Worm (Caenorhabditis elegans) whole organism, L4 larva: Measurements from ENCODE around the gene str-187.

Source experiments
- D1046.2 ChIP-seq: fragments of 200-800 bp; sonication (Bioruptor generic); IDR thresholded peaks from 2 replicates; pipeline ENCODE4 v1.3.6; 2022; ENCODE audit warnings: missing genetic modification characterization, missing compliant biosample characterization
- F37D6.2 ChIP-seq: sonication (generic microtip); optimal IDR thresholded peaks from 2 replicates; lab custom pipeline; 2016; ENCODE audit warnings: mild to moderate bottlenecking, missing genetic modification characterization, missing compliant biosample characterization
- F49E8.2 ChIP-seq: sonication (generic microtip); optimal IDR thresholded peaks from 2 replicates; lab custom pipeline; 2016; ENCODE audit warnings: missing compliant biosample characterization, mild to moderate bottlenecking, missing genetic modification characterization, borderline replicate concordance
- R02D3.7 ChIP-seq: fragments of 150-350 bp; sonication (generic microtip); optimal IDR thresholded peaks from 3 replicates; lab custom pipeline; 2014; ENCODE audit warnings: missing biosample characterization, missing genetic modification characterization
- T26A8.4 ChIP-seq: fragments of 200-800 bp; sonication (Bioruptor generic); IDR thresholded peaks from 2 replicates; pipeline ENCODE4 v1.3.6; 2022; ENCODE audit warnings: missing genetic modification characterization, missing compliant biosample characterization
- Y105C5A.15 ChIP-seq: fragments of 200-800 bp; sonication (Bioruptor generic); IDR thresholded peaks from 2 replicates; pipeline ENCODE4 v1.3.6; 2022; ENCODE audit warnings: missing genetic modification characterization, missing compliant biosample characterization
- aha-1 ChIP-seq: fragments of 150-350 bp; peaks from one replicate; lab custom pipeline; 2014; ENCODE audit warnings: missing biosample characterization, missing genetic modification characterization
- aly-2 ChIP-seq: sonication (generic microtip); optimal IDR thresholded peaks from 2 replicates; lab custom pipeline; 2018; ENCODE audit warnings: missing biosample characterization, missing genetic modification characterization
- arid-1 ChIP-seq: fragments of 200-800 bp; sonication (Bioruptor generic); conservative IDR thresholded peaks from 2 replicates; pipeline ENCODE4 v1.3.6; 2022; ENCODE audit warnings: missing genetic modification reagents, missing genetic modification characterization, missing compliant biosample characterization
- attf-4 ChIP-seq: sonication (generic microtip); optimal IDR thresholded peaks from 3 replicates; lab custom pipeline; 2017; ENCODE audit warnings: missing biosample characterization, missing genetic modification characterization
- ceh-28 ChIP-seq: fragments of 150-350 bp; optimal IDR thresholded peaks from 2 replicates; lab custom pipeline; 2014; ENCODE audit warnings: missing biosample characterization, missing genetic modification reagents, missing genetic modification characterization
- ceh-62 ChIP-seq: sonication (generic microtip); optimal IDR thresholded peaks from 2 replicates; lab custom pipeline; 2017; ENCODE audit warnings: missing biosample characterization, missing genetic modification characterization
- ceh-82 ChIP-seq: sonication (generic microtip); optimal IDR thresholded peaks from 2 replicates; lab custom pipeline; 2017; ENCODE audit warnings: missing biosample characterization, missing genetic modification characterization
- daf-12 ChIP-seq: fragments of 150-350 bp; optimal IDR thresholded peaks from 2 replicates; lab custom pipeline; 2014; ENCODE audit warnings: missing biosample characterization, missing genetic modification reagents, missing genetic modification characterization
- daf-16 ChIP-seq, 3 experiments: sonication (generic microtip); optimal IDR thresholded peaks; 2 replicates each; lab custom pipeline; 2016 to 2017; ENCODE audit warnings: missing genetic modification characterization in 3 of 3, missing genetic modification reagents in 3 of 3, mild to moderate bottlenecking in 2 of 3, missing compliant biosample characterization in 2 of 3, missing biosample characterization in 1 of 3, moderate library complexity in 1 of 3
- daf-8 ChIP-seq: fragments of 200-800 bp; sonication (Bioruptor generic); IDR thresholded peaks from 2 replicates; pipeline ENCODE4 v1.3.6; 2022; ENCODE audit warnings: missing genetic modification characterization, missing compliant biosample characterization
- dmd-8 ChIP-seq: fragments of 200-800 bp; sonication (Bioruptor generic); IDR thresholded peaks from 2 replicates; pipeline ENCODE4 v1.3.6; 2022; ENCODE audit warnings: missing genetic modification characterization, missing compliant biosample characterization
- dpl-1 ChIP-seq: fragments of 150-350 bp; optimal IDR thresholded peaks from 2 replicates; lab custom pipeline; 2014; ENCODE audit warnings: missing biosample characterization, missing genetic modification reagents, missing genetic modification characterization
- egl-27 ChIP-seq: sonication (generic microtip); optimal IDR thresholded peaks from 3 replicates; lab custom pipeline; 2017; ENCODE audit warnings: missing biosample characterization, missing genetic modification reagents, missing genetic modification characterization
- fkh-10 ChIP-seq: fragments of 150-350 bp; optimal IDR thresholded peaks from 2 replicates; lab custom pipeline; 2014; ENCODE audit warnings: missing biosample characterization, missing genetic modification reagents, missing genetic modification characterization
- fos-1 ChIP-seq: fragments of 150-350 bp; optimal IDR thresholded peaks from 2 replicates; lab custom pipeline; 2014; ENCODE audit warnings: missing biosample characterization, missing genetic modification characterization
- lim-7 ChIP-seq: fragments of 200-800 bp; sonication (Bioruptor generic); IDR thresholded peaks from 2 replicates; pipeline ENCODE4 v1.3.6; 2022; ENCODE audit warnings: missing genetic modification characterization, missing compliant biosample characterization
- lin-1 ChIP-seq: fragments of 200-800 bp; sonication (Bioruptor generic); IDR thresholded peaks from 2 replicates; pipeline ENCODE4 v1.3.6; 2022; ENCODE audit warnings: missing genetic modification reagents, missing genetic modification characterization, missing compliant biosample characterization
- lin-13 ChIP-seq: fragments of 150-350 bp; optimal IDR thresholded peaks from 2 replicates; lab custom pipeline; 2014; ENCODE audit warnings: missing biosample characterization, missing genetic modification reagents, missing genetic modification characterization
- lin-29 ChIP-seq: fragments of 200-800 bp; sonication (Bioruptor generic); IDR thresholded peaks from 2 replicates; pipeline ENCODE4 v1.3.6; 2022; ENCODE audit warnings: missing genetic modification reagents, missing genetic modification characterization, missing compliant biosample characterization
- lin-38 ChIP-seq: fragments of 200-800 bp; sonication (Bioruptor generic); IDR thresholded peaks from 2 replicates; pipeline ENCODE4 v1.3.6; 2022; ENCODE audit warnings: missing genetic modification reagents, missing genetic modification characterization, missing compliant biosample characterization
- madf-5 ChIP-seq, 2 experiments: fragments of 200-800 bp; sonication (Bioruptor generic); IDR thresholded peaks; 2 replicates each; pipeline ENCODE4 v1.3.6; 2022; ENCODE audit warnings: missing compliant biosample characterization in 2 of 2, missing genetic modification characterization in 2 of 2
- madf-9 ChIP-seq: fragments of 200-800 bp; sonication (Bioruptor generic); conservative IDR thresholded peaks from 2 replicates; pipeline ENCODE4 v1.3.6; 2022; ENCODE audit warnings: missing genetic modification reagents, missing genetic modification characterization, missing compliant biosample characterization
- mdl-1 ChIP-seq, 2 experiments: fragments of 150-350 bp in 1 of 2; sonication (generic microtip) in 1 of 2; optimal IDR thresholded peaks; 2 replicates each; lab custom pipeline; 2014 to 2017; ENCODE audit warnings: missing biosample characterization in 2 of 2, missing genetic modification characterization in 2 of 2
- mxl-2 ChIP-seq: fragments of 200-800 bp; sonication (Bioruptor generic); conservative IDR thresholded peaks from 2 replicates; pipeline ENCODE4 v1.3.6; 2022; ENCODE audit warnings: missing genetic modification reagents, missing genetic modification characterization, missing compliant biosample characterization
- mxl-3 ChIP-seq: fragments of 200-800 bp; sonication (Bioruptor generic); optimal IDR thresholded peaks from 2 replicates; lab custom pipeline; 2018; ENCODE audit warnings: mild to moderate bottlenecking, missing genetic modification characterization, missing compliant biosample characterization
- nhr-102 ChIP-seq: sonication (generic microtip); optimal IDR thresholded peaks from 2 replicates; lab custom pipeline; 2016; ENCODE audit warnings: mild to moderate bottlenecking, missing genetic modification characterization, moderate library complexity, missing compliant biosample characterization
- nhr-11 ChIP-seq: fragments of 150-350 bp; optimal IDR thresholded peaks from 2 replicates; lab custom pipeline; 2014; ENCODE audit warnings: missing biosample characterization, missing genetic modification characterization
- nhr-6 ChIP-seq: fragments of 150-350 bp; optimal IDR thresholded peaks from 2 replicates; lab custom pipeline; 2014; ENCODE audit warnings: missing biosample characterization, missing genetic modification characterization
- pqm-1 ChIP-seq: sonication (generic microtip); optimal IDR thresholded peaks from 2 replicates; lab custom pipeline; 2017; ENCODE audit warnings: missing biosample characterization, missing genetic modification characterization
- set-16 ChIP-seq: fragments of 200-800 bp; sonication (Bioruptor generic); IDR thresholded peaks from 2 replicates; pipeline ENCODE4 v1.3.6; 2022; ENCODE audit warnings: missing genetic modification reagents, missing genetic modification characterization, missing compliant biosample characterization
- snpc-1.2 ChIP-seq: fragments of 200-800 bp; sonication (Bioruptor generic); IDR thresholded peaks from 2 replicates; pipeline ENCODE4 v1.3.6; 2022; ENCODE audit warnings: missing genetic modification reagents, missing genetic modification characterization, missing compliant biosample characterization
- snpc-4 ChIP-seq: fragments of 150-350 bp; optimal IDR thresholded peaks from 2 replicates; lab custom pipeline; 2014; ENCODE audit warnings: missing biosample characterization, missing genetic modification characterization
- spr-1 ChIP-seq: sonication (generic microtip); optimal IDR thresholded peaks from 2 replicates; lab custom pipeline; 2016; ENCODE audit warnings: mild to moderate bottlenecking, missing genetic modification characterization, missing compliant biosample characterization
- unc-62 ChIP-seq, 3 experiments: fragments of 150-350 bp in 1 of 3; sonication (generic microtip); optimal IDR thresholded peaks in 2 of 3; peaks in 1 of 3; 1 replicate in 1 of 3; 2 replicates in 2 of 3; lab custom pipeline; 2014 to 2017; ENCODE audit warnings: missing biosample characterization in 3 of 3, missing genetic modification characterization in 3 of 3, missing genetic modification reagents in 3 of 3, missing genotype in 1 of 3
- vab-7 ChIP-seq: fragments of 200-800 bp; sonication (Bioruptor generic); IDR thresholded peaks from 2 replicates; pipeline ENCODE4 v1.3.6; 2022; ENCODE audit warnings: missing genetic modification reagents, missing genetic modification characterization, missing compliant biosample characterization
- zag-1 ChIP-seq: fragments of 150-350 bp; optimal IDR thresholded peaks from 2 replicates; lab custom pipeline; 2014; ENCODE audit warnings: missing biosample characterization, missing genetic modification characterization
- zip-2 ChIP-seq: fragments of 150-350 bp; optimal IDR thresholded peaks from 2 replicates; lab custom pipeline; 2014; ENCODE audit warnings: missing biosample characterization, missing genetic modification characterization
- ztf-11 ChIP-seq: fragments of 150-350 bp; optimal IDR thresholded peaks from 2 replicates; lab custom pipeline; 2014; ENCODE audit warnings: missing biosample characterization, missing genetic modification characterization

str-187 gene

ce11 chrIV:17279592-17280440 is 14.4 kb downstream of the str-187 start (continued):
- TF ChIP-seq set-16 (GFP tag; lab: Robert Waterston, UW) (peak; percentile 59; the same call in 1 of the 2 replicates), ceh-62 (tag; lab: Kevin White, UChicago) (no peak), egl-27 (no peak), dpl-1 (no peak), R02D3.7 (no peak), vab-7 (no peak), lin-1 (GFP tag; lab: Robert Waterston, UW) (peak; percentile 74), ztf-11 (tag; lab: Kevin White, UChicago) (no peak), daf-16 (GFP tag; optimal IDR thresholded peaks at IDR 0.05; lab: Kevin White, UChicago) (no peak), daf-16 (tag; optimal IDR thresholded peaks at IDR 0.05; lab: Kevin White, UChicago) (peak; percentile 12), daf-12 (no peak), attf-4 (tag; lab: Kevin White, UChicago) (no peak), ceh-82 (no peak), lin-29 (no peak), nhr-6 (tag; lab: Kevin White, UChicago) (no peak), daf-8 (GFP tag; lab: Robert Waterston, UW) (no peak), dmd-8 (no peak; the same call in 1 of the 2 replicates), unc-62 (GFP tag; optimal IDR thresholded peaks at IDR 0.05 in 1 of 2; lab: Kevin White, UChicago) (no peak), unc-62 (tag; optimal IDR thresholded peaks at IDR 0.05; lab: Kevin White, UChicago) (no peak), lim-7 (GFP tag; lab: Robert Waterston, UW) (no peak), nhr-102 (tag; lab: Kevin White, UChicago) (no peak), snpc-1.2 (GFP tag; lab: Robert Waterston, UW) (peak; percentile 75), snpc-4 (tag; lab: Kevin White, UChicago) (no peak), nhr-11 (tag; lab: Kevin White, UChicago) (no peak), madf-5 (GFP tag; IDR thresholded peaks at IDR 0.05; lab: Robert Waterston, UW) (peak in 1 of 2 experiments; percentile 18; a peak in 1 of 4 replicates), zag-1 (tag; lab: Kevin White, UChicago) (no peak), F49E8.2 (tag; lab: Kevin White, UChicago) (peak; percentile 37), spr-1 (tag; lab: Kevin White, UChicago) (no peak), madf-9 (GFP tag; lab: Robert Waterston, UW) (no peak), T26A8.4 (GFP tag; lab: Robert Waterston, UW) (peak; percentile 24; the same call in 1 of the 2 replicates), fos-1 (tag; lab: Kevin White, UChicago) (no peak), mxl-3 (GFP tag; lab: Kevin White, UChicago) (no peak), mdl-1 (tag; optimal IDR thresholded peaks at IDR 0.05; lab: Kevin White, UChicago) (no peak), ceh-28 (tag; lab: Kevin White, UChicago) (no peak), F37D6.2 (tag; lab: Kevin White, UChicago) (no peak), aha-1 (tag; lab: Kevin White, UChicago) (peak; percentile 36), lin-38 (GFP tag; lab: Robert Waterston, UW) (peak; percentile 27; the same call in 1 of the 2 replicates), pqm-1 (tag; lab: Kevin White, UChicago) (no peak), arid-1 (GFP tag; lab: Robert Waterston, UW) (no peak), lin-13 (peak; percentile 17), fkh-10 (no peak), aly-2 (tag; lab: Kevin White, UChicago) (peak; percentile 81), D1046.2 (GFP tag; lab: Robert Waterston, UW) (no peak; the same call in 1 of the 2 replicates), zip-2 (tag; lab: Kevin White, UChicago) (no peak), mxl-2 (GFP tag; lab: Robert Waterston, UW) (no peak), Y105C5A.15 (peak; percentile 15; the same call in 1 of the 2 replicates)
